Worm (Caenorhabditis elegans): Measurements from ENCODE around the gene tmed-1.

ce11 chrIV:12110339-12110738, 32.4 kb upstream of the tmed-1 start, which contains the start of gene col-129:
- TF ChIP-seq pes-1 (GFP tag; IDR thresholded peaks at IDR 0.05) = no peak
- no peak for TF ChIP-seq hnd-1 (tag; optimal IDR thresholded peaks at IDR 0.05)
- TF ChIP-seq flt-1 (GFP tag; IDR thresholded peaks at IDR 0.05) = no peak
- TF ChIP-seq ama-1 (optimal IDR thresholded peaks at IDR 0.05) = no peak
- no peak for TF ChIP-seq ceh-13 (GFP tag; optimal IDR thresholded peaks at IDR 0.05)
- no peak for TF ChIP-seq sea-1 (GFP tag; conservative IDR thresholded peaks at IDR 0.05)
